Worm (Caenorhabditis elegans) whole organism, L3 larva: ENCODE results near the gene ndub-5.

ENCODE experiments used
- aly-2 ChIP-seq: fragments of 150-350 bp; optimal IDR thresholded peaks from 2 replicates; lab custom pipeline; 2014; ENCODE audit warnings: missing biosample characterization, missing genetic modification characterization
- ceh-28 ChIP-seq: fragments of 150-350 bp; optimal IDR thresholded peaks from 2 replicates; lab custom pipeline; 2014; ENCODE audit warnings: missing biosample characterization, missing genetic modification reagents, missing genetic modification characterization
- ceh-82 ChIP-seq: fragments of 150-350 bp; optimal IDR thresholded peaks from 2 replicates; lab custom pipeline; 2014; ENCODE audit warnings: missing biosample characterization, missing genetic modification characterization
- nfya-1 ChIP-seq: sonication (generic microtip); optimal IDR thresholded peaks from 2 replicates; lab custom pipeline; 2017; ENCODE audit warnings: missing genetic modification characterization, mild to moderate bottlenecking, missing compliant biosample characterization, antibody characterized with exemption, moderate library complexity; ENCODE audit not compliant: insufficient read depth
- nhr-12 ChIP-seq: fragments of 150-350 bp; optimal IDR thresholded peaks from 2 replicates; lab custom pipeline; 2014; ENCODE audit warnings: missing biosample characterization, missing genetic modification characterization
- unc-39 ChIP-seq: sonication (generic microtip); optimal IDR thresholded peaks from 4 replicates; lab custom pipeline; 2017; ENCODE audit warnings: missing biosample characterization, missing genetic modification characterization

DNA sequence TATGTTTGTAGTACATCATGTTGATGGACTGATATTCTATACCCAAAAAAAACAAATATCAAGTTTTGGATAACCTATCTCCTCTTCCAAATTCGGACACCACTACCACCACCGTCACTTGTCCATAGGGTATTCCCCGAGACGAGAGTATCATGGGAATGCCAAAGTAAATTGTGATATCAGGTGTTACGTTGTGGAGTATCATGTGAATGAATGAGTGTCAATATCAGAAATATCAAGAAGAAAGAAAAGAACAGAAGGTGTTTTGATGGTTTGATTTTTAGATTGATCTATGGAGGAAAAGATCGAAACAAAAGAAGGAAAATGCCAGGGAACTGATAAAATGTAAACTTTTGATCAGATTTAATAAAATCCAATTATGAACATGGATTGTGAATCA is 7.1 kb upstream of the ndub-5 start:
- TF ChIP-seq nhr-12 (tag; lab: Kevin White, UChicago) (no peak), nfya-1 (tag; lab: Kevin White, UChicago) (no peak), ceh-82 (tag; lab: Kevin White, UChicago) (no peak), unc-39 (tag; lab: Kevin White, UChicago) (no peak), aly-2 (tag; lab: Kevin White, UChicago) (no peak), ceh-28 (tag; lab: Kevin White, UChicago) (no peak)
